Fruit fly (Drosophila melanogaster) whole organism, wandering third instar larva: ENCODE measurements around the gene CG43448.

Experiments
- ey ChIP-seq: fragments of 200-800 bp; sonication (Bioruptor generic); optimal IDR thresholded peaks from 2 replicates; lab custom pipeline; 2016; ENCODE audit warnings: missing biosample characterization, missing genetic modification characterization
- pan ChIP-seq: fragments of >200 bp; optimal IDR thresholded peaks from 2 replicates; lab custom pipeline; 2017
- sv ChIP-seq: fragments of 200-800 bp; sonication (Bioruptor generic); optimal IDR thresholded peaks from 3 replicates; lab custom pipeline; 2016; ENCODE audit warnings: missing biosample characterization, missing genetic modification characterization

dm6 chr3R:30284573-30284972, 47.0 kb upstream of the CG43448 start:
- TF ChIP-seq sv (GFP tag; lab: Kevin White, UChicago) (no peak), ey (GFP tag; lab: Kevin White, UChicago) (peak; percentile 80), pan (lab: Kevin White, UChicago) (no peak)
